Fruit fly (Drosophila melanogaster) whole organism, wandering third instar larva: ENCODE results near the gene loaf.

ENCODE experiments used
- Dif ChIP-seq: fragments of 200-275, 200-300 bp; sonication (Bioruptor generic); optimal IDR thresholded peaks from 2 replicates; lab custom pipeline; 2018; ENCODE audit warnings: missing biosample characterization, missing genetic modification characterization; ENCODE audit not compliant: partially characterized antibody
- HLH106 ChIP-seq: fragments of 200-800 bp; optimal IDR thresholded peaks from 3 replicates; lab custom pipeline; 2019; ENCODE audit warnings: missing biosample characterization, mild to moderate bottlenecking, missing genetic modification characterization, moderate library complexity
- Hr78 ChIP-seq: fragments of >200 bp; optimal IDR thresholded peaks from 2 replicates; lab custom pipeline; 2017; ENCODE audit warnings: missing biosample characterization, missing genetic modification characterization
- Myc ChIP-seq: fragments of >200 bp; optimal IDR thresholded peaks from 2 replicates; lab custom pipeline; 2017
- N ChIP-seq: fragments of >200 bp; optimal IDR thresholded peaks from 2 replicates; lab custom pipeline; 2018; ENCODE audit warnings: missing biosample characterization, missing external identifiers, missing genetic modification characterization
- Sp1 ChIP-seq: fragments of 200-800 bp; sonication (Bioruptor generic); optimal IDR thresholded peaks from 3 replicates; lab custom pipeline; 2019; ENCODE audit warnings: missing biosample characterization, mild to moderate bottlenecking, missing genetic modification characterization, moderate library complexity
- fru ChIP-seq: fragments of 200-800 bp; sonication (Bioruptor generic); optimal IDR thresholded peaks from 3 replicates; lab custom pipeline; 2016; ENCODE audit warnings: missing biosample characterization, mild to moderate bottlenecking, missing genetic modification characterization
- lola ChIP-seq: fragments of >200 bp; optimal IDR thresholded peaks from 2 replicates; lab custom pipeline; 2017; ENCODE audit warnings: missing biosample characterization, missing genetic modification characterization
- psq ChIP-seq: fragments of 200-800 bp; sonication (Bioruptor generic); optimal IDR thresholded peaks from 3 replicates; lab custom pipeline; 2017; ENCODE audit warnings: missing biosample characterization, mild to moderate bottlenecking, missing genetic modification characterization, moderate library complexity
- sage ChIP-seq: fragments of 200-800 bp; sonication (Bioruptor generic); optimal IDR thresholded peaks from 2 replicates; lab custom pipeline; 2016; ENCODE audit warnings: missing biosample characterization, mild to moderate bottlenecking, missing genetic modification characterization
- tai ChIP-seq: sonication (Bioruptor generic); optimal IDR thresholded peaks from 2 replicates; lab custom pipeline; 2016; ENCODE audit warnings: missing biosample characterization, missing genetic modification characterization
- usp ChIP-seq: fragments of >200 bp; optimal IDR thresholded peaks from 2 replicates; lab custom pipeline; 2017; ENCODE audit warnings: missing biosample characterization, missing genetic modification characterization

DNA sequence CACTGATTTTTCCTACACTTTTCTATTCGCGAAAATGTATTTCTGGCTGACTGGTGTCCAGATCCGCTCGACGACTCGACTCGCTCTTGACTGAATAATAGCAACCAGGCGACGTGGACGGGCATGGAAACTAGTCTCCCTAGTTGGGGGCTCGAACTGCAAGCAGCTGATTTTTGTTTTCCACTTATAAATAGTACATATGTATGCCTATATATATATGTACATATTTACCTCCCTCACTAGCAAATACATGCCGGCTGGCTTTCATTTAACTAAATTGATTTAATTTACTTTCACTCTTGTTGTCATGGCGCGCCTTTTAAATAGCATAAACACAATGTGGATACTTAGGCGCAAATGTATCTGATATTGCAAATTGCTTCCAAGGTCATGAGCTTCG is 34.8 kb upstream of the loaf start, which contains the start of gene Gcat:
- TF ChIP-seq psq (GFP tag; lab: Kevin White, UChicago) (no peak), Hr78 (GFP tag; lab: Kevin White, UChicago) (no peak), tai (GFP tag; lab: Kevin White, UChicago) (no peak), Dif (no peak), lola (GFP tag; lab: Kevin White, UChicago) (no peak), Myc (lab: Kevin White, UChicago) (no peak), fru (GFP tag; lab: Kevin White, UChicago) (no peak), Sp1 (GFP tag; lab: Kevin White, UChicago) (no peak), N (GFP tag; lab: Kevin White, UChicago) (no peak), HLH106 (no peak), sage (GFP tag; lab: Kevin White, UChicago) (no peak), usp (GFP tag; lab: Kevin White, UChicago) (no peak)
